Worm (Caenorhabditis elegans): ENCODE results near the gene ZC513.3.

The ZC513.3 gene

ce11 chrV:8018919-8019318, 27.9 kb upstream of the ZC513.3 start:
- TF ChIP-seq ztf-23 (GFP tag; IDR thresholded peaks at IDR 0.05) (no peak), ref-1 (GFP tag; conservative IDR thresholded peaks at IDR 0.05) (no peak), med-1 (GFP tag; optimal IDR thresholded peaks at IDR 0.05; ENCODE audit: insufficient read depth) (no peak), flt-1 (GFP tag; IDR thresholded peaks at IDR 0.05) (no peak), T22C8.4 (GFP tag; IDR thresholded peaks at IDR 0.05) (no peak), cog-1 (tag; optimal IDR thresholded peaks at IDR 0.05) (no peak), klf-2 (GFP tag; conservative IDR thresholded peaks at IDR 0.05) (no peak), tab-1 (GFP tag; IDR thresholded peaks at IDR 0.05) (no peak), ztf-29 (GFP tag; IDR thresholded peaks at IDR 0.05) (no peak)

- TF ChIP-seq T22C8.4 (GFP tag; IDR thresholded peaks at IDR 0.05) (no peak), ztf-23 (GFP tag; IDR thresholded peaks at IDR 0.05) (no peak), klf-2 (GFP tag; conservative IDR thresholded peaks at IDR 0.05) (no peak), ztf-29 (GFP tag; IDR thresholded peaks at IDR 0.05) (no peak), ref-1 (GFP tag; conservative IDR thresholded peaks at IDR 0.05) (no peak), cog-1 (tag; optimal IDR thresholded peaks at IDR 0.05) (no peak), tab-1 (GFP tag; IDR thresholded peaks at IDR 0.05) (no peak), flt-1 (GFP tag; IDR thresholded peaks at IDR 0.05) (no peak), med-1 (GFP tag; optimal IDR thresholded peaks at IDR 0.05; ENCODE audit: insufficient read depth) (no peak)
These were observed 27.0 kb upstream of the ZC513.3 start for ce11 chrV:8019783-8020182.

ce11 chrV:8022040-8022439, 24.8 kb upstream of the ZC513.3 start, which contains the start of gene ech-3:
Gene ech-3, plus strand, starts transcription at chrV:8022217.
- TF ChIP-seq ref-1 (GFP tag; conservative IDR thresholded peaks at IDR 0.05) = no peak
- no peak for TF ChIP-seq ztf-29 (GFP tag; IDR thresholded peaks at IDR 0.05)
- TF ChIP-seq T22C8.4 (GFP tag; IDR thresholded peaks at IDR 0.05) = no peak
- TF ChIP-seq tab-1 (GFP tag; IDR thresholded peaks at IDR 0.05) = no peak
- TF ChIP-seq med-1 (GFP tag; optimal IDR thresholded peaks at IDR 0.05; ENCODE audit: insufficient read depth) = no peak
- no peak for TF ChIP-seq ztf-23 (GFP tag; IDR thresholded peaks at IDR 0.05)
- no peak for TF ChIP-seq cog-1 (tag; optimal IDR thresholded peaks at IDR 0.05)
- TF ChIP-seq klf-2 (GFP tag; conservative IDR thresholded peaks at IDR 0.05) = no peak
- no peak for TF ChIP-seq flt-1 (GFP tag; IDR thresholded peaks at IDR 0.05)

- TF ChIP-seq ref-1 (GFP tag; conservative IDR thresholded peaks at IDR 0.05) (no peak), flt-1 (GFP tag; IDR thresholded peaks at IDR 0.05) (no peak), med-1 (GFP tag; optimal IDR thresholded peaks at IDR 0.05; ENCODE audit: insufficient read depth) (no peak), cog-1 (tag; optimal IDR thresholded peaks at IDR 0.05) (no peak), tab-1 (GFP tag; IDR thresholded peaks at IDR 0.05) (no peak), ztf-29 (GFP tag; IDR thresholded peaks at IDR 0.05) (no peak), klf-2 (GFP tag; conservative IDR thresholded peaks at IDR 0.05) (no peak), T22C8.4 (GFP tag; IDR thresholded peaks at IDR 0.05) (no peak), ztf-23 (GFP tag; IDR thresholded peaks at IDR 0.05) (no peak)
These were observed 22.1 kb upstream of the ZC513.3 start, which contains the start of gene F43H9.3 for ce11 chrV:8024752-8025151. Gene F43H9.3, minus strand, starts transcription at chrV:8024940.

- TF ChIP-seq cog-1 (tag; optimal IDR thresholded peaks at IDR 0.05) (no peak), med-1 (GFP tag; optimal IDR thresholded peaks at IDR 0.05; ENCODE audit: insufficient read depth) (no peak), ztf-23 (GFP tag; IDR thresholded peaks at IDR 0.05) (no peak), T22C8.4 (GFP tag; IDR thresholded peaks at IDR 0.05) (no peak), tab-1 (GFP tag; IDR thresholded peaks at IDR 0.05) (no peak), klf-2 (GFP tag; conservative IDR thresholded peaks at IDR 0.05) (no peak), ztf-29 (GFP tag; IDR thresholded peaks at IDR 0.05) (no peak), ref-1 (GFP tag; conservative IDR thresholded peaks at IDR 0.05) (no peak), flt-1 (GFP tag; IDR thresholded peaks at IDR 0.05) (no peak)
These were observed 21.5 kb upstream of the ZC513.3 start for ce11 chrV:8025259-8025658.

- TF ChIP-seq med-1 (GFP tag; optimal IDR thresholded peaks at IDR 0.05; ENCODE audit: insufficient read depth) (no peak), ztf-29 (GFP tag; IDR thresholded peaks at IDR 0.05) (no peak), cog-1 (tag; optimal IDR thresholded peaks at IDR 0.05) (no peak), klf-2 (GFP tag; conservative IDR thresholded peaks at IDR 0.05) (no peak), ztf-23 (GFP tag; IDR thresholded peaks at IDR 0.05) (no peak)
These were observed 20.5 kb upstream of the ZC513.3 start, which contains the start of gene F43H9.4 for ce11 chrV:8026343-8026742. Gene F43H9.4, plus strand, starts transcription at chrV:8026708.

ce11 chrV:8027429-8028142, 19.2 kb upstream of the ZC513.3 start:
- TF ChIP-seq ref-1 (GFP tag; conservative IDR thresholded peaks at IDR 0.05) (no peak), ztf-29 (GFP tag; IDR thresholded peaks at IDR 0.05) (no peak), tab-1 (GFP tag; IDR thresholded peaks at IDR 0.05) (no peak), med-1 (GFP tag; optimal IDR thresholded peaks at IDR 0.05; ENCODE audit: insufficient read depth) (no peak)

- TF ChIP-seq T22C8.4 (GFP tag; IDR thresholded peaks at IDR 0.05) (no peak), med-1 (GFP tag; optimal IDR thresholded peaks at IDR 0.05; ENCODE audit: insufficient read depth) (no peak)
These were observed 17.8 kb upstream of the ZC513.3 start, which contains the start of gene oma-2 for ce11 chrV:8028825-8029489. Gene oma-2, plus strand, starts transcription at chrV:8029439.

ce11 chrV:8031121-8031520, 15.7 kb upstream of the ZC513.3 start, which contains the start of gene vars-1:
Gene vars-1, plus strand, starts transcription at chrV:8031411.
- TF ChIP-seq ztf-29 (GFP tag; IDR thresholded peaks at IDR 0.05) = no peak
- no peak for TF ChIP-seq ztf-23 (GFP tag; IDR thresholded peaks at IDR 0.05)
- no peak for TF ChIP-seq med-1 (GFP tag; optimal IDR thresholded peaks at IDR 0.05; ENCODE audit: insufficient read depth)
- no peak for TF ChIP-seq ref-1 (GFP tag; conservative IDR thresholded peaks at IDR 0.05)
- no peak for TF ChIP-seq flt-1 (GFP tag; IDR thresholded peaks at IDR 0.05)
- no peak for TF ChIP-seq tab-1 (GFP tag; IDR thresholded peaks at IDR 0.05)

ce11 chrV:8034811-8035210, 12.0 kb upstream of the ZC513.3 start, which contains the start of gene algn-12:
Gene algn-12, plus strand, starts transcription at chrV:8035111.
- no peak for TF ChIP-seq flt-1 (GFP tag; IDR thresholded peaks at IDR 0.05)
- no peak for TF ChIP-seq ref-1 (GFP tag; conservative IDR thresholded peaks at IDR 0.05)
- no peak for TF ChIP-seq ztf-23 (GFP tag; IDR thresholded peaks at IDR 0.05)
- no peak for TF ChIP-seq ztf-29 (GFP tag; IDR thresholded peaks at IDR 0.05)
- TF ChIP-seq tab-1 (GFP tag; IDR thresholded peaks at IDR 0.05) = no peak
- TF ChIP-seq med-1 (GFP tag; optimal IDR thresholded peaks at IDR 0.05; ENCODE audit: insufficient read depth) = no peak
- TF ChIP-seq cog-1 (tag; optimal IDR thresholded peaks at IDR 0.05) = no peak
- TF ChIP-seq T22C8.4 (GFP tag; IDR thresholded peaks at IDR 0.05) = no peak
- TF ChIP-seq klf-2 (GFP tag; conservative IDR thresholded peaks at IDR 0.05) = no peak
